Fruit fly (Drosophila melanogaster): ENCODE data around the gene Prp40.

Gene Prp40

dm6 chr2L:3055710-3056447, 32.9 kb downstream of the Prp40 start (continued):
- TF ChIP-seq amos (GFP tag; IDR thresholded peaks at IDR 0.05; ENCODE audit: partially characterized antibody) (peak; percentile 56; the same call in 1 of the 2 replicates), zfh2 (GFP tag; optimal IDR thresholded peaks at IDR 0.05) (peak; percentile 34), fd3F (GFP tag; optimal IDR thresholded peaks at IDR 0.05) (peak; percentile 15), CG16815 (GFP tag; optimal IDR thresholded peaks at IDR 0.05) (no peak), HHEX (GFP tag; optimal IDR thresholded peaks at IDR 0.05) (peak; percentile 3), sens (GFP tag) (peak; percentile 69), CG17361 (GFP tag; IDR thresholded peaks at IDR 0.05) (peak; percentile 84), dpn (GFP tag; optimal IDR thresholded peaks at IDR 0.05) (peak in 1 of 2 experiments; percentile 19), ERR (GFP tag; optimal IDR thresholded peaks at IDR 0.05) (no peak), ham (GFP tag; IDR thresholded peaks at IDR 0.05) (no peak), CG1647 (GFP tag; optimal IDR thresholded peaks at IDR 0.05) (peak; percentile 13), shn (GFP tag; optimal IDR thresholded peaks at IDR 0.05) (peak; percentile 40), ato (GFP tag; IDR thresholded peaks at IDR 0.05; ENCODE audit: partially characterized antibody) (no peak), lbe (GFP tag; optimal IDR thresholded peaks at IDR 0.05) (peak; percentile 5), Mes4 (GFP tag; optimal IDR thresholded peaks at IDR 0.05) (no peak), CG14965 (GFP tag; optimal IDR thresholded peaks at IDR 0.05; ENCODE audit: borderline replicate concordance) (no peak), exex (tag; optimal IDR thresholded peaks at IDR 0.05) (peak; percentile 96), Bgb (GFP tag; IDR thresholded peaks at IDR 0.05; ENCODE audit: partially characterized antibody) (peak; percentile 48; the same call in 1 of the 2 replicates), az2 (GFP tag; optimal IDR thresholded peaks at IDR 0.05) (peak; percentile 66), hbn (GFP tag; IDR thresholded peaks at IDR 0.05; ENCODE audit: partially characterized antibody) (no peak), kni (GFP tag; optimal IDR thresholded peaks at IDR 0.05) (no peak), CG8478 (optimal IDR thresholded peaks at IDR 0.05) (no peak), CG17328 (GFP tag; IDR thresholded peaks at IDR 0.05) (no peak), hkb (optimal IDR thresholded peaks at IDR 0.05) (no peak), hkb (GFP tag; IDR thresholded peaks at IDR 0.05) (no peak), NC2β (GFP tag; optimal IDR thresholded peaks at IDR 0.05) (no peak), CG6254 (GFP tag; optimal IDR thresholded peaks at IDR 0.05) (no peak)

dm6 chr2L:3056448-3056790, 33.4 kb downstream of the Prp40 start, which contains the start of gene FASN1:
TSS of gene FASN1 (plus strand) at chr2L:3056598.
- TF ChIP-seq sd (tag; optimal IDR thresholded peaks at IDR 0.05), result peak; percentile 39
- 0 out of 3 replicates have a peak, but pooled peaks have one; percentile 20 for TF ChIP-seq otp (GFP tag; IDR thresholded peaks at IDR 0.05)
- TF ChIP-seq unc-4 (GFP tag; IDR thresholded peaks at IDR 0.05; ENCODE audit: partially characterized antibody), result 0 out of 2 replicates have a peak, but pooled peaks have one; percentile 24
- 0 out of 2 replicates have a peak, but pooled peaks have one; percentile 21 for TF ChIP-seq peb (GFP tag; IDR thresholded peaks at IDR 0.05)
- TF ChIP-seq CG31441 (GFP tag; IDR thresholded peaks at IDR 0.05), result peak; percentile 5; the same call in 1 of the 2 replicates
- peak; percentile 28 for TF ChIP-seq wek (GFP tag; optimal IDR thresholded peaks at IDR 0.05)
- no peak for TF ChIP-seq Hr3 (GFP tag; optimal IDR thresholded peaks at IDR 0.05)
- TF ChIP-seq btn (GFP tag; optimal IDR thresholded peaks at IDR 0.05), result no peak
- TF ChIP-seq Dad (GFP tag; optimal IDR thresholded peaks at IDR 0.05), result peak; percentile 0
- peak; percentile 47 for TF ChIP-seq B-H2 (GFP tag; optimal IDR thresholded peaks at IDR 0.05)
- TF ChIP-seq CG13287 (GFP tag; IDR thresholded peaks at IDR 0.05; ENCODE audit: partially characterized antibody), result peak; percentile 33
- TF ChIP-seq CG14860 (GFP tag; IDR thresholded peaks at IDR 0.05; ENCODE audit: partially characterized antibody), result 0 out of 3 replicates have a peak, but pooled peaks have one; percentile 36
- no peak for TF ChIP-seq p53 (GFP tag; optimal IDR thresholded peaks at IDR 0.05)
- 0 out of 2 replicates have a peak, but pooled peaks have one; percentile 12 for TF ChIP-seq CG14441 (GFP tag; IDR thresholded peaks at IDR 0.05)
- TF ChIP-seq Hmx (GFP tag; optimal IDR thresholded peaks at IDR 0.05), result no peak
- peak; percentile 67; the same call in 2 of the 3 replicates for TF ChIP-seq Dbx (GFP tag; IDR thresholded peaks at IDR 0.05)
- TF ChIP-seq HHEX (GFP tag; optimal IDR thresholded peaks at IDR 0.05), result peak; percentile 14
- peak; percentile 17 for TF ChIP-seq CG2678 (tag; optimal IDR thresholded peaks at IDR 0.05)
- peak; percentile 51; the same call in 1 of the 3 replicates for TF ChIP-seq gce (GFP tag; IDR thresholded peaks at IDR 0.05)
- peak; percentile 28 for TF ChIP-seq CG13624 (GFP tag; optimal IDR thresholded peaks at IDR 0.05)
- 0 out of 4 replicates have a peak, but pooled peaks have one; percentile 60 for TF ChIP-seq chinmo (GFP tag; IDR thresholded peaks at IDR 0.05; ENCODE audit: partially characterized antibody)
- peak; percentile 34 for TF ChIP-seq CG15514 (GFP tag; optimal IDR thresholded peaks at IDR 0.05)
- TF ChIP-seq ash1 (GFP tag; optimal IDR thresholded peaks at IDR 0.05), result peak; percentile 7
- peak; percentile 28; the same call in 1 of the 2 replicates for TF ChIP-seq amos (GFP tag; IDR thresholded peaks at IDR 0.05; ENCODE audit: partially characterized antibody)
